Worm (Caenorhabditis elegans): ENCODE results near the gene gpa-9.

DNA sequence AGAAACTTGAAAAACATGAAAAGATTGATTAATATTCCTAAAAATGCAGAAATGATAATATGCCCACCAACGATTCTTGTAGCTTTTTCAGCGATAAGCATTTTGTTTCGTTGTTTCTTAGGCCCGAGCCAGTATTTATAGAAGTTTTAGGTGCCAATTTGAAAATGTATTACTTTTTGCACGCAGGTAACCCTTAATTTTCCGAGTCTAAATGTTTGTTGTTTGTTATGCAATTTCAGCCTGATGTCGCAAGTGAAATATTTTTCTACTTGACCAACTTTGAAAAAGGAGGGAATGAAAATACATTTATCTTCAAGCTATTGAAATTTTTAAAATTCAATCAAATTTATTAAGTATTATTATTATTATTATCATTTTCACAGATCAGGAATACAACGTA is 17.1 kb downstream of the gpa-9 start, which contains the start of gene srx-113:
- TF ChIP-seq tbx-37 (GFP tag; conservative IDR thresholded peaks at IDR 0.05) (no peak), ama-1 (optimal IDR thresholded peaks at IDR 0.05) (no peak), F13C5.2 (tag; optimal IDR thresholded peaks at IDR 0.05) (no peak), tra-4 (tag; optimal IDR thresholded peaks at IDR 0.05) (no peak), ceh-36 (tag; optimal IDR thresholded peaks at IDR 0.05) (no peak), tbx-11 (GFP tag; IDR thresholded peaks at IDR 0.05) (no peak), scrt-1 (GFP tag; IDR thresholded peaks at IDR 0.05) (no peak), ets-7 (tag; optimal IDR thresholded peaks at IDR 0.05) (no peak), aly-1 (tag; optimal IDR thresholded peaks at IDR 0.05) (no peak)

All from whole organism, early embryonic.